Fruit fly (Drosophila melanogaster) whole organism, pupa: Measurements from ENCODE around the gene CG43338.

Experiments used
- CG10348 ChIP-seq: fragments of 200-800 bp; sonication (Bioruptor generic); IDR thresholded peaks from 2 replicates; pipeline ENCODE4 v1.3.6; 2022; ENCODE audit warnings: missing biosample characterization, missing genetic modification characterization
- CG12605 ChIP-seq: fragments of 200-800 bp; sonication (Bioruptor generic); IDR thresholded peaks from 2 replicates; pipeline ENCODE4 v1.3.6; 2022; ENCODE audit warnings: missing biosample characterization, missing genetic modification characterization
- CG13204 ChIP-seq: fragments of 200-800 bp; sonication (Bioruptor generic); optimal IDR thresholded peaks from 2 replicates; lab custom pipeline; 2018; ENCODE audit warnings: missing biosample characterization, mild to moderate bottlenecking, missing genetic modification characterization, moderate library complexity
- CG14655 ChIP-seq: fragments of 200-800 bp; sonication (Bioruptor generic); optimal IDR thresholded peaks from 3 replicates; lab custom pipeline; 2017; ENCODE audit warnings: mild to moderate bottlenecking, missing biosample characterization, missing genetic modification reagents, missing genetic modification characterization
- CG15710 ChIP-seq: fragments of 200-800 bp; sonication (Bioruptor generic); optimal IDR thresholded peaks from 2 replicates; lab custom pipeline; 2018; ENCODE audit warnings: missing biosample characterization, mild to moderate bottlenecking, missing genetic modification characterization, moderate library complexity
- CG17806 ChIP-seq: fragments of 200-800 bp; sonication (Bioruptor generic); optimal IDR thresholded peaks from 2 replicates; lab custom pipeline; 2018; ENCODE audit warnings: missing biosample characterization, mild to moderate bottlenecking, missing genetic modification characterization, moderate library complexity
- CG32121 ChIP-seq: fragments of 200-800 bp; sonication (Bioruptor generic); IDR thresholded peaks from 2 replicates; pipeline ENCODE4 v1.3.6; 2022; ENCODE audit warnings: missing biosample characterization, missing genetic modification characterization
- CG34367 ChIP-seq: fragments of 200-800 bp; sonication (Bioruptor generic); optimal IDR thresholded peaks from 2 replicates; lab custom pipeline; 2018; ENCODE audit warnings: missing biosample characterization, mild to moderate bottlenecking, missing genetic modification characterization
- CG4496 ChIP-seq: fragments of 200-800 bp; sonication (Bioruptor generic); IDR thresholded peaks from 3 replicates; pipeline ENCODE4 v1.3.6; 2022; ENCODE audit warnings: missing biosample characterization, missing genetic modification characterization
- CG8159 ChIP-seq: fragments of 200-800 bp; sonication (Bioruptor generic); optimal IDR thresholded peaks from 3 replicates; lab custom pipeline; 2018; ENCODE audit warnings: missing biosample characterization, mild to moderate bottlenecking, missing genetic modification characterization, moderate library complexity
- CG8301 ChIP-seq: fragments of 200-800 bp; sonication (Bioruptor generic); optimal IDR thresholded peaks from 2 replicates; lab custom pipeline; 2018; ENCODE audit warnings: missing biosample characterization, mild to moderate bottlenecking, missing genetic modification characterization
- CG9948 ChIP-seq: fragments of 200-800 bp; sonication (Bioruptor generic); optimal IDR thresholded peaks from 2 replicates; lab custom pipeline; 2018; ENCODE audit warnings: missing biosample characterization, mild to moderate bottlenecking, missing genetic modification characterization, moderate library complexity
- D1 ChIP-seq: fragments of 200-800 bp; sonication (Bioruptor generic); optimal IDR thresholded peaks from 2 replicates; lab custom pipeline; 2018; ENCODE audit warnings: missing biosample characterization, mild to moderate bottlenecking, missing genetic modification characterization, moderate library complexity
- EcR ChIP-seq: fragments of 200-800 bp; sonication (Bioruptor generic); optimal IDR thresholded peaks from 3 replicates; lab custom pipeline; 2019; ENCODE audit warnings: missing biosample characterization, missing genetic modification characterization, mild to moderate bottlenecking, moderate library complexity, missing genetic modification reagents
- Ets98B ChIP-seq: fragments of 200-800 bp; sonication (Bioruptor generic); IDR thresholded peaks from 2 replicates; pipeline ENCODE4 v1.3.6; 2022; ENCODE audit warnings: missing biosample characterization, missing genetic modification characterization
- Pif1A ChIP-seq: fragments of 200-800 bp; sonication (Bioruptor generic); optimal IDR thresholded peaks from 3 replicates; lab custom pipeline; 2016; ENCODE audit warnings: missing biosample characterization, missing genetic modification characterization
- Pif1B ChIP-seq: fragments of 200-800 bp; sonication (Bioruptor generic); optimal IDR thresholded peaks from 3 replicates; lab custom pipeline; 2016; ENCODE audit warnings: missing biosample characterization, missing genetic modification characterization
- Snoo ChIP-seq: fragments of 200-800 bp; sonication (Bioruptor generic); optimal IDR thresholded peaks from 3 replicates; lab custom pipeline; 2017; ENCODE audit warnings: missing biosample characterization, mild to moderate bottlenecking, missing genetic modification characterization, inconsistent platforms
- fd96Ca ChIP-seq: fragments of 200-800 bp; sonication (Bioruptor generic); IDR thresholded peaks from 3 replicates; pipeline ENCODE4 v1.3.6; 2022; ENCODE audit warnings: missing biosample characterization, missing genetic modification characterization
- gl ChIP-seq: fragments of 200-800 bp; sonication (Bioruptor generic); optimal IDR thresholded peaks from 2 replicates; lab custom pipeline; 2018; ENCODE audit warnings: missing biosample characterization, mild to moderate bottlenecking, missing genetic modification characterization
- rn ChIP-seq: fragments of 200-800 bp; sonication (Bioruptor generic); IDR thresholded peaks from 2 replicates; pipeline ENCODE4 v1.3.6; 2022; ENCODE audit warnings: missing biosample characterization, missing genetic modification characterization

CG43338 gene

DNA sequence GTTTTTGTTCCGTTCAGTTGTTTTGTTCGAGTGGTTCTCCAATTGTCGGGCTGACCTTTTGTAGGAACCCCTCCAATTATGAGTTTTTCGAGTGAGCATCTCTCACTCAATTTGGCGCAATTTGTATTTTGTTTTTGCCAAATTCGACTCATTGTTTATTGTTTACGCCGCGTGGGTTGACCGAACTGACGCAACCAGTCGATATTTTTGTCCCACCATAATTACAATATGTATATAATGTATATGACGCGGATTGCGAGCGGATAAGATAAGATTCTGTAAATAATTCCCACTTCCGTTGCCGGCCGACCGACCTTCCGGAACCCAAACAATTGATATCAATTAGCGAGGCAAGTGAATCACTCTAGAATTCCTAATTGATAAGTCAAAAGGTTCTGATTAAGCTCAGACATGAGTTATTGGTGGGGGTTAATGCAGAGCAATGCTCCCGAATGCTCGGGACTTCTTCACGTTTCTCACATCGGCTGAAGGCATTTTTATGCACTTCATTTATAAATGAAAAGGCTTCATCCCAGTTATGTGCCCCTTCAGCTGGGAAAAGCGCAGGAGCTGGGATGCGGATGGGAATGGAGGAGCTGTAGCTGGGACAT, 40.3 kb downstream of the CG43338 start:
- no peak for TF ChIP-seq CG13204 (GFP tag; lab: Kevin White, UChicago)
- peak; percentile 77 for TF ChIP-seq EcR (GFP tag; lab: Kevin White, UChicago)

DNA sequence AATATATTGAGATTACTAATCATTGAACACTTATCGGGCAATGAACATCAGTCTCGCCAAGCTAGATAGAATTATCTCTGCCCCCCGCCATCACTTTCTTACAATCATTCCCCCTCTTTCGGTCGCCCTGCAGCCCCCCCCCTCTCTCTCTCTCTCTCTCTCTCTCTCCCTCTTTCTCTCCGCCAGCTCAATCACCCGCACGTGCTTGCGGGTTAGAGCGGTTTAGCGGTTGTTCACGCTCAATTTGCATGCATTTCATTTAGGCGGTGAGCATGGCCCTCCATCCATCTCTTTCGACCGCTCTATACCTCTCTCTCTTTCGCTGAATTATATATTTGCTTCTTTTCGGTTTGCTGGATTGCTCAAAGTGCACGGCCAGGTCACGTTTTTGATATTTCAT, 41.9 kb downstream of the CG43338 start:
- TF ChIP-seq EcR (GFP tag; lab: Kevin White, UChicago) (peak; percentile 63), CG10348 (GFP tag; lab: Robert Waterston, UW) (no peak), CG13204 (GFP tag; lab: Kevin White, UChicago) (peak; percentile 24), CG12605 (GFP tag; lab: Robert Waterston, UW) (no peak)

DNA sequence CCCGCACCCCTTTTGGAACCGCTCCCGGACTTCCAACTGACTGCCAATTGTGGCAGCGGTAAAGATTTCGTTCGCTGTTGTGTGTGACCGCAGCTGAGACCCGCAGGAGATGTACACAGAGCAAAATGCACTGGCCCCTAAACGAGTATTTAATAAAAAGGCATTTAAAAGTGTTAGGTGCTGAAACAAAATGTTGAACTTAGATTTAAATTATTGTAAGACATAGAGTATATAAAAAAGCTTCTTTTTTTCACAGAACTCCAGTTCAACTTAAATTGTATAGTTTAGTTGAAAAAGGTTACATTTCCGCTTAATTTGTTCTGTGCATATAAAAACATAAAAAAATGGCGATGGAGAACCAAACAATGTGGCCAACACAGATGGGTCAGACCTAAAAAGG, 42.9 kb downstream of the CG43338 start:
- TF ChIP-seq Snoo (tag; lab: Kevin White, UChicago) (peak; percentile 58), CG15710 (tag; lab: Kevin White, UChicago) (peak; percentile 47), Pif1B (peak; percentile 34), CG4496 (peak; percentile 75; the same call in 2 of the 3 replicates), CG17806 (tag; lab: Kevin White, UChicago) (peak; percentile 50), gl (tag; lab: Kevin White, UChicago) (no peak), CG13204 (GFP tag; lab: Kevin White, UChicago) (peak; percentile 37), D1 (tag; lab: Kevin White, UChicago) (peak; percentile 38), fd96Ca (GFP tag; lab: Robert Waterston, UW) (no peak), CG12605 (GFP tag; lab: Robert Waterston, UW) (peak; percentile 29; the same call in 1 of the 2 replicates), CG32121 (GFP tag; lab: Robert Waterston, UW) (peak; percentile 69), CG8301 (tag; lab: Kevin White, UChicago) (peak; percentile 82), CG34367 (tag; lab: Kevin White, UChicago) (no peak), EcR (GFP tag; lab: Kevin White, UChicago) (no peak), CG9948 (tag; lab: Kevin White, UChicago) (peak; percentile 56), CG10348 (GFP tag; lab: Robert Waterston, UW) (no peak), rn (GFP tag; lab: Robert Waterston, UW) (peak; percentile 66), Pif1A (peak; percentile 64), Ets98B (GFP tag; lab: Robert Waterston, UW) (peak; percentile 76), CG14655 (GFP tag; lab: Kevin White, UChicago) (peak; percentile 84), CG8159 (tag; lab: Kevin White, UChicago) (peak; percentile 57)

- TF ChIP-seq Snoo (tag; lab: Kevin White, UChicago) (peak; percentile 8), CG9948 (tag; lab: Kevin White, UChicago) (no peak), CG12605 (GFP tag; lab: Robert Waterston, UW) (no peak)
These were observed 44.1 kb downstream of the CG43338 start for dm6 chr2L:18626987-18627386.

- TF ChIP-seq CG4496 (no peak), CG8301 (tag; lab: Kevin White, UChicago) (no peak), Pif1A (no peak), EcR (GFP tag; lab: Kevin White, UChicago) (no peak), CG34367 (tag; lab: Kevin White, UChicago) (no peak), CG17806 (tag; lab: Kevin White, UChicago) (no peak), CG14655 (GFP tag; lab: Kevin White, UChicago) (no peak), CG15710 (tag; lab: Kevin White, UChicago) (no peak), rn (GFP tag; lab: Robert Waterston, UW) (no peak), CG32121 (GFP tag; lab: Robert Waterston, UW) (no peak), fd96Ca (GFP tag; lab: Robert Waterston, UW) (no peak), CG10348 (GFP tag; lab: Robert Waterston, UW) (no peak), D1 (tag; lab: Kevin White, UChicago) (no peak), Snoo (tag; lab: Kevin White, UChicago) (no peak), CG13204 (GFP tag; lab: Kevin White, UChicago) (no peak), Ets98B (GFP tag; lab: Robert Waterston, UW) (no peak), CG12605 (GFP tag; lab: Robert Waterston, UW) (no peak)
These were observed 45.6 kb downstream of the CG43338 start for dm6 chr2L:18625470-18625869.

dm6 chr2L:18625009-18625408, 46.0 kb downstream of the CG43338 start:
- TF ChIP-seq CG9948 (tag; lab: Kevin White, UChicago) = no peak
- no peak for TF ChIP-seq CG12605 (GFP tag; lab: Robert Waterston, UW)
- TF ChIP-seq CG10348 (GFP tag; lab: Robert Waterston, UW) = no peak
- TF ChIP-seq CG4496 = no peak
- no peak for TF ChIP-seq gl (tag; lab: Kevin White, UChicago)
- no peak for TF ChIP-seq rn (GFP tag; lab: Robert Waterston, UW)
- TF ChIP-seq CG34367 (tag; lab: Kevin White, UChicago) = no peak
- TF ChIP-seq, all 21 proteins: peak for 0
